Worm (Caenorhabditis elegans): ENCODE measurements around the gene ZK1251.3.

DNA sequence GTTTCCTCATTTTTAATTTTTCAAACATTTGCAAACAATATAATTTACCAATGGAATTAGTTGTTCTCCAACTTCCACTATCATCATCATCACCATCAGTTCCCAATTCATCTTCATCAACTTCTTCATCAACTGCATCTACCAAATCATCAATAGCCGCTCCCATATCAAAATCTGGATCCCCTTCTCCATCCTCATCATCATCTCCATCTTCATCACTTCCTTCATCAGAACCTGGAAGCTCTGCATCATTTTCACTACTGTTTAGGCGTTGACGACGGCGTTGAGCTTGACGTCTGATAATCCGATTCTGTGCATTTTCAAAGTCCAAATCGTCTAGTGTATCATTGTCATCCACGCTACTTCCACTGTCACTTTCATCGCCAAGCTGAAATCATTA lies 14.4 kb downstream of the ZK1251.3 start:
- no peak for TF ChIP-seq flt-1 (GFP tag; IDR thresholded peaks at IDR 0.05)
- TF ChIP-seq med-1 (GFP tag; optimal IDR thresholded peaks at IDR 0.05; ENCODE audit: insufficient read depth): no peak
- TF ChIP-seq tab-1 (GFP tag; IDR thresholded peaks at IDR 0.05): no peak
- no peak for TF ChIP-seq ref-1 (GFP tag; conservative IDR thresholded peaks at IDR 0.05)
- no peak for TF ChIP-seq ztf-29 (GFP tag; IDR thresholded peaks at IDR 0.05)
- TF ChIP-seq ztf-23 (GFP tag; IDR thresholded peaks at IDR 0.05): no peak

Data from whole organism, midembryonic.